Worm (Caenorhabditis elegans) whole organism, L2 larva: ENCODE measurements around the gene ZC506.1.

ENCODE experiments used
- R02D3.7 ChIP-seq: fragments of 150-350 bp; optimal IDR thresholded peaks from 2 replicates; lab custom pipeline; 2014; ENCODE audit warnings: missing biosample characterization, missing genetic modification characterization
- ama-1 ChIP-seq: fragments of 150-350 bp; optimal IDR thresholded peaks from 2 replicates; lab custom pipeline; 2018; ENCODE audit warnings: inconsistent platforms
- egl-27 ChIP-seq: sonication (generic microtip); optimal IDR thresholded peaks from 3 replicates; lab custom pipeline; 2017; ENCODE audit warnings: missing biosample characterization, missing genetic modification reagents, missing genetic modification characterization
- lsy-2 ChIP-seq, 2 experiments: fragments of 150-350 bp in 1 of 2; sonication (generic microtip) in 1 of 2; optimal IDR thresholded peaks; 2 replicates each; lab custom pipeline; 2014 to 2017; ENCODE audit warnings: missing biosample characterization in 2 of 2, missing genetic modification characterization in 2 of 2
- mbf-1 ChIP-seq: sonication (generic microtip); optimal IDR thresholded peaks from 2 replicates; lab custom pipeline; 2017; ENCODE audit warnings: missing biosample characterization, missing genetic modification characterization
- sem-4 ChIP-seq: fragments of 150-350 bp; optimal IDR thresholded peaks from 2 replicates; lab custom pipeline; 2014; ENCODE audit warnings: missing biosample characterization, missing genetic modification reagents, missing genetic modification characterization
- snpc-4 ChIP-seq: fragments of 150-350 bp; optimal IDR thresholded peaks from 2 replicates; lab custom pipeline; 2014; ENCODE audit warnings: missing biosample characterization, missing genetic modification characterization
- ztf-11 ChIP-seq: sonication (generic microtip); optimal IDR thresholded peaks from 2 replicates; lab custom pipeline; 2017; ENCODE audit warnings: missing biosample characterization, missing genetic modification characterization

ce11 chrX:10000635-10001034 lies 41.9 kb downstream of the ZC506.1 start, which contains the start of gene F19C6.2:
- TF ChIP-seq R02D3.7 (tag; lab: Kevin White, UChicago) (no peak), ama-1 (lab: Kevin White, UChicago) (no peak), snpc-4 (tag; lab: Kevin White, UChicago) (no peak), lsy-2 (tag; optimal IDR thresholded peaks at IDR 0.05; lab: Kevin White, UChicago) (no peak), mbf-1 (tag; lab: Kevin White, UChicago) (no peak), sem-4 (tag; lab: Kevin White, UChicago) (no peak), egl-27 (tag; lab: Kevin White, UChicago) (no peak), ztf-11 (no peak)
